Fruit fly (Drosophila melanogaster) whole organism, pupa: ENCODE results near the gene CG11380.

ENCODE experiments used
- CG17806 ChIP-seq: fragments of 200-800 bp; sonication (Bioruptor generic); optimal IDR thresholded peaks from 2 replicates; lab custom pipeline; 2018; ENCODE audit warnings: missing biosample characterization, mild to moderate bottlenecking, missing genetic modification characterization, moderate library complexity
- CG8159 ChIP-seq: fragments of 200-800 bp; sonication (Bioruptor generic); optimal IDR thresholded peaks from 3 replicates; lab custom pipeline; 2018; ENCODE audit warnings: missing biosample characterization, mild to moderate bottlenecking, missing genetic modification characterization, moderate library complexity
- D1 ChIP-seq: fragments of 200-800 bp; sonication (Bioruptor generic); optimal IDR thresholded peaks from 2 replicates; lab custom pipeline; 2018; ENCODE audit warnings: missing biosample characterization, mild to moderate bottlenecking, missing genetic modification characterization, moderate library complexity
- EcR ChIP-seq: fragments of 200-800 bp; sonication (Bioruptor generic); optimal IDR thresholded peaks from 3 replicates; lab custom pipeline; 2019; ENCODE audit warnings: missing biosample characterization, missing genetic modification characterization, mild to moderate bottlenecking, moderate library complexity, missing genetic modification reagents
- Pif1A ChIP-seq: fragments of 200-800 bp; sonication (Bioruptor generic); optimal IDR thresholded peaks from 3 replicates; lab custom pipeline; 2016; ENCODE audit warnings: missing biosample characterization, missing genetic modification characterization
- Pif1B ChIP-seq: fragments of 200-800 bp; sonication (Bioruptor generic); optimal IDR thresholded peaks from 3 replicates; lab custom pipeline; 2016; ENCODE audit warnings: missing biosample characterization, missing genetic modification characterization

- TF ChIP-seq EcR (GFP tag; lab: Kevin White, UChicago) (no peak), D1 (tag; lab: Kevin White, UChicago) (no peak), Pif1A (no peak), Pif1B (GFP tag; lab: Kevin White, UChicago) (no peak), CG8159 (tag; lab: Kevin White, UChicago) (no peak), CG17806 (tag; lab: Kevin White, UChicago) (no peak)
These were observed 17.5 kb upstream of the CG11380 start for dm6 chrX:1173564-1173963.
